Fruit fly (Drosophila melanogaster): Measurements from ENCODE around the gene CG15356.

The CG15356 gene

dm6 chr2L:1975473-1975872, 5.1 kb downstream of the CG15356 start:
- TF ChIP-seq dmrt93B (GFP tag; optimal IDR thresholded peaks at IDR 0.05) (no peak), Dfd (GFP tag; optimal IDR thresholded peaks at IDR 0.05) (peak; percentile 91)

- TF ChIP-seq Myc (optimal IDR thresholded peaks at IDR 0.05), result peak; percentile 14
- TF ChIP-seq Jra (GFP tag; optimal IDR thresholded peaks at IDR 0.05), result no peak
- no peak for TF ChIP-seq Rel (GFP tag; optimal IDR thresholded peaks at IDR 0.05)
- TF ChIP-seq Rel (tag; optimal IDR thresholded peaks at IDR 0.05), result peak; percentile 35
- peak; percentile 25 for TF ChIP-seq Hr83 (GFP tag; optimal IDR thresholded peaks at IDR 0.05; ENCODE audit: poor library complexity, severe bottlenecking)
- TF ChIP-seq Hnf4 (GFP tag; optimal IDR thresholded peaks at IDR 0.05), result no peak
Observed at dm6 chr2L:1973957-1974356, 6.6 kb downstream of the CG15356 start, which contains the start of gene Der-1. Der-1 (plus strand) TSS chr2L:1973957.

- TF ChIP-seq N (GFP tag; optimal IDR thresholded peaks at IDR 0.05) (no peak), tai (GFP tag; optimal IDR thresholded peaks at IDR 0.05) (no peak), dmrt93B (GFP tag; optimal IDR thresholded peaks at IDR 0.05) (no peak), Hnf4 (GFP tag; optimal IDR thresholded peaks at IDR 0.05) (no peak), Vsx2 (GFP tag; optimal IDR thresholded peaks at IDR 0.05; ENCODE audit: partially characterized antibody) (peak; percentile 100)
Observed at dm6 chr2L:1972450-1973119, 8.0 kb downstream of the CG15356 start.

- TF ChIP-seq jim (GFP tag; optimal IDR thresholded peaks at IDR 0.05) (no peak), Abd-B (GFP tag; optimal IDR thresholded peaks at IDR 0.05) (no peak), Mio (GFP tag; optimal IDR thresholded peaks at IDR 0.05) (no peak), Myc (optimal IDR thresholded peaks at IDR 0.05) (no peak), Hnf4 (GFP tag; optimal IDR thresholded peaks at IDR 0.05) (no peak), lola (GFP tag; optimal IDR thresholded peaks at IDR 0.05) (no peak), HLH106 (tag; optimal IDR thresholded peaks at IDR 0.05) (no peak), pan (optimal IDR thresholded peaks at IDR 0.05) (no peak), ey (GFP tag; optimal IDR thresholded peaks at IDR 0.05) (no peak), psq (GFP tag; optimal IDR thresholded peaks at IDR 0.05) (no peak), Dfd (GFP tag; optimal IDR thresholded peaks at IDR 0.05) (no peak), Hr83 (GFP tag; optimal IDR thresholded peaks at IDR 0.05; ENCODE audit: poor library complexity, severe bottlenecking) (no peak), br (GFP tag; optimal IDR thresholded peaks at IDR 0.05) (no peak), usp (GFP tag; optimal IDR thresholded peaks at IDR 0.05) (no peak), CG9705 (GFP tag; optimal IDR thresholded peaks at IDR 0.05) (no peak), woc (GFP tag; optimal IDR thresholded peaks at IDR 0.05) (no peak), Jra (GFP tag; optimal IDR thresholded peaks at IDR 0.05) (no peak)
Observed at dm6 chr2L:1970312-1970929, 10.1 kb downstream of the CG15356 start, which contains the start of gene erm. erm (minus strand) TSS chr2L:1970362.

dm6 chr2L:1967861-1968260, 12.7 kb downstream of the CG15356 start:
- TF ChIP-seq HLH106 (tag; optimal IDR thresholded peaks at IDR 0.05), result no peak
- TF ChIP-seq usp (GFP tag; optimal IDR thresholded peaks at IDR 0.05), result no peak
- TF ChIP-seq dl (GFP tag; optimal IDR thresholded peaks at IDR 0.05; ENCODE audit: insufficient read depth in 1 of 2, partially characterized antibody in 2 of 2), result no peak
- TF ChIP-seq dsf (GFP tag; optimal IDR thresholded peaks at IDR 0.05; ENCODE audit: borderline replicate concordance), result no peak
- TF ChIP-seq lola (GFP tag; optimal IDR thresholded peaks at IDR 0.05), result no peak
- TF ChIP-seq Abd-B (GFP tag; optimal IDR thresholded peaks at IDR 0.05), result no peak
- TF ChIP-seq h (GFP tag; optimal IDR thresholded peaks at IDR 0.05), result no peak
- no peak for TF ChIP-seq ey (GFP tag; optimal IDR thresholded peaks at IDR 0.05)
- no peak for TF ChIP-seq rgr (GFP tag; optimal IDR thresholded peaks at IDR 0.05)
- no peak for TF ChIP-seq jim (GFP tag; optimal IDR thresholded peaks at IDR 0.05)
- no peak for TF ChIP-seq N (GFP tag; optimal IDR thresholded peaks at IDR 0.05)
- no peak for TF ChIP-seq Mio (GFP tag; optimal IDR thresholded peaks at IDR 0.05)

- no peak for TF ChIP-seq dmrt93B (GFP tag; optimal IDR thresholded peaks at IDR 0.05)
- no peak for TF ChIP-seq psq (GFP tag; optimal IDR thresholded peaks at IDR 0.05)
- no peak for TF ChIP-seq brk (GFP tag; optimal IDR thresholded peaks at IDR 0.05)
- no peak for TF ChIP-seq GATAd (GFP tag; optimal IDR thresholded peaks at IDR 0.05)
- TF ChIP-seq Myc (optimal IDR thresholded peaks at IDR 0.05), result no peak
- no peak for TF ChIP-seq Vsx2 (GFP tag; optimal IDR thresholded peaks at IDR 0.05; ENCODE audit: partially characterized antibody)
- TF ChIP-seq Rel (GFP tag; optimal IDR thresholded peaks at IDR 0.05), result no peak
- TF ChIP-seq Rel (tag; optimal IDR thresholded peaks at IDR 0.05), result no peak
- no peak for TF ChIP-seq jim (GFP tag; optimal IDR thresholded peaks at IDR 0.05)
- TF ChIP-seq sv (GFP tag; optimal IDR thresholded peaks at IDR 0.05), result no peak
- TF ChIP-seq dsf (GFP tag; optimal IDR thresholded peaks at IDR 0.05; ENCODE audit: borderline replicate concordance), result no peak
- TF ChIP-seq lola (GFP tag; optimal IDR thresholded peaks at IDR 0.05), result no peak
- TF ChIP-seq rgr (GFP tag; optimal IDR thresholded peaks at IDR 0.05), result no peak
- no peak for TF ChIP-seq h (GFP tag; optimal IDR thresholded peaks at IDR 0.05)
Observed at dm6 chr2L:1967301-1967700, 13.3 kb downstream of the CG15356 start.
